Worm (Caenorhabditis elegans) whole organism, early embryonic: ENCODE measurements around the gene F43C11.11.

ENCODE experiments used
- B0310.2 ChIP-seq: sonication (generic microtip); optimal IDR thresholded peaks from 2 replicates; lab custom pipeline; 2016; ENCODE audit warnings: mild to moderate bottlenecking, missing genetic modification characterization, missing compliant biosample characterization
- aly-1 ChIP-seq: sonication (generic microtip); optimal IDR thresholded peaks from 2 replicates; lab custom pipeline; 2016; ENCODE audit warnings: missing genetic modification characterization, missing compliant biosample characterization
- ama-1 ChIP-seq: fragments of 150-350 bp; optimal IDR thresholded peaks from 2 replicates; lab custom pipeline; 2014
- flt-1 ChIP-seq: fragments of 200-800 bp; sonication (Bioruptor generic); IDR thresholded peaks from 2 replicates; pipeline ENCODE4 v1.3.6; 2022; ENCODE audit warnings: missing genetic modification characterization, missing compliant biosample characterization
- hmbx-1 ChIP-seq: sonication (generic microtip); optimal IDR thresholded peaks from 2 replicates; lab custom pipeline; 2016; ENCODE audit warnings: mild to moderate bottlenecking, missing genetic modification characterization, missing compliant biosample characterization
- pes-1 ChIP-seq: fragments of 200-800 bp; sonication (Bioruptor generic); IDR thresholded peaks from 2 replicates; pipeline ENCODE4 v1.3.6; 2022; ENCODE audit warnings: missing genetic modification reagents, missing genetic modification characterization, missing compliant biosample characterization
- scrt-1 ChIP-seq: fragments of 200-800 bp; sonication (Bioruptor generic); IDR thresholded peaks from 2 replicates; pipeline ENCODE4 v1.3.6; 2022; ENCODE audit warnings: missing genetic modification characterization, missing compliant biosample characterization
- sea-1 ChIP-seq: fragments of 200-800 bp; sonication (Bioruptor generic); conservative IDR thresholded peaks from 2 replicates; pipeline ENCODE4 v1.3.6; 2022; ENCODE audit warnings: missing genetic modification characterization, missing compliant biosample characterization
- tbx-37 ChIP-seq: fragments of 200-800 bp; sonication (Bioruptor generic); conservative IDR thresholded peaks from 2 replicates; pipeline ENCODE4 v1.3.6; 2022; ENCODE audit warnings: missing genetic modification reagents, missing genetic modification characterization, missing compliant biosample characterization

ce11 chrII:2379673-2380072, 16.1 kb upstream of the F43C11.11 start:
- TF ChIP-seq hmbx-1 (tag; lab: Kevin White, UChicago) = no peak
- no peak for TF ChIP-seq aly-1 (tag; lab: Kevin White, UChicago)
- TF ChIP-seq sea-1 (GFP tag; lab: Robert Waterston, UW) = no peak
- no peak for TF ChIP-seq pes-1
- no peak for TF ChIP-seq ama-1 (lab: Kevin White, UChicago)
- no peak for TF ChIP-seq B0310.2 (tag; lab: Kevin White, UChicago)
- no peak for TF ChIP-seq flt-1
- TF ChIP-seq scrt-1 (GFP tag; lab: Robert Waterston, UW) = no peak
- no peak for TF ChIP-seq tbx-37 (GFP tag; lab: Robert Waterston, UW)
